Worm (Caenorhabditis elegans): ENCODE results near the gene tbb-1.

DNA sequence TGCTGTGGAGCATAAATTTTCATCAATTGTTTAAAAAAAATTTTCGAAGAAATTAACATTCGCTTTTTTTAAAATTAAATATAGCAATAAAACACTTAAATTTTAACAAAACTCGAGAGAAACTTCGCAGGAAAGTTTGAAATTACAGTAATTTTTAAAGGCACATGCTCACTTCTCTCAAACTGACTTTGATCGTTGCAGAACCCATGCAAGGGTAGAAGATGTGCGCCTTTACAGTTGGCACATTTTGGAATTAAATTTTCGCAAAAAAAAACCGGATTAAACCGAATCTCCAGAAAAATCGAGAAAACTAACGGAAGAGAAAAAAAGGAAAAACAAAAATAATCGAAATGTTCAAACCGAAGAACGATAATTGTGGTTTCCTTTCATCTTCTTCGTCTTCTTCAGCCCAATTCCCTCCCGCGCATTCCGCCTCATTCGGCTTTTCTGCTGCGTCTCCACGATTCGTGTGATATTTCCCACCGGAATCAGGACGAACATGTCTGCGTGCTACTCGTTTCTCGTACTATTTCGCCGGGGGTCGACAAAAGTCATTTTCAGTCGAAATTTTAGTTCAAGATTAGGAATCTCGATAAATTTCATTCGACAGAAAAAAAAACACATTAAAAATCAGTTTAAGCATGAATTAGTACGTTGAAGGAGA, 5.8 kb downstream of the tbb-1 start:
- no peak for TF ChIP-seq med-1 (GFP tag; optimal IDR thresholded peaks at IDR 0.05; ENCODE audit: insufficient read depth)
- no peak for TF ChIP-seq ztf-23 (GFP tag; IDR thresholded peaks at IDR 0.05)
- TF ChIP-seq ztf-29 (GFP tag; IDR thresholded peaks at IDR 0.05) = no peak
- no peak for TF ChIP-seq flt-1 (GFP tag; IDR thresholded peaks at IDR 0.05)
- no peak for TF ChIP-seq cog-1 (tag; optimal IDR thresholded peaks at IDR 0.05)
- no peak for TF ChIP-seq ref-1 (GFP tag; conservative IDR thresholded peaks at IDR 0.05)
- no peak for TF ChIP-seq T22C8.4 (GFP tag; IDR thresholded peaks at IDR 0.05)
- no peak for TF ChIP-seq klf-2 (GFP tag; conservative IDR thresholded peaks at IDR 0.05)
- no peak for TF ChIP-seq tab-1 (GFP tag; IDR thresholded peaks at IDR 0.05)
